Worm (Caenorhabditis elegans) whole organism, young adult: ENCODE data around the gene Y66D12A.30.

ENCODE experiments used
- B0261.1 ChIP-seq: sonication (generic microtip); optimal IDR thresholded peaks from 2 replicates; lab custom pipeline; 2016; ENCODE audit warnings: mild to moderate bottlenecking, missing genetic modification characterization, moderate library complexity, missing compliant biosample characterization
- C17E4.6 ChIP-seq: fragments of 200-800 bp; sonication (Bioruptor generic); IDR thresholded peaks from 2 replicates; pipeline ENCODE4 v1.3.6; 2022; ENCODE audit warnings: missing genetic modification reagents, missing genetic modification characterization, missing compliant biosample characterization
- F23B12.7 ChIP-seq: sonication (generic microtip); optimal IDR thresholded peaks from 2 replicates; lab custom pipeline; 2017; ENCODE audit warnings: missing genetic modification characterization, mild to moderate bottlenecking, missing compliant biosample characterization, antibody characterized with exemption, moderate library complexity; ENCODE audit not compliant: insufficient read depth
- F33H1.4 ChIP-seq: fragments of 200-800 bp; sonication (Bioruptor generic); IDR thresholded peaks from 2 replicates; pipeline ENCODE4 v1.3.6; 2022; ENCODE audit warnings: missing genetic modification reagents, missing genetic modification characterization, missing compliant biosample characterization
- Y56A3A.18 ChIP-seq: fragments of 200-800 bp; sonication (Bioruptor generic); IDR thresholded peaks from 2 replicates; pipeline ENCODE4 v1.3.6; 2022; ENCODE audit warnings: missing genetic modification reagents, missing genetic modification characterization, missing compliant biosample characterization
- ama-1 ChIP-seq, 3 experiments: fragments of 150-350 bp in 1 of 3; sonication (generic microtip) in 2 of 3; optimal IDR thresholded peaks; 2 replicates each; lab custom pipeline; 2014 to 2018; ENCODE audit warnings: missing biosample characterization in 2 of 3, missing genetic modification characterization in 2 of 3, missing genetic modification reagents in 2 of 3
- aptf-3 ChIP-seq: fragments of 200-800 bp; sonication (Bioruptor generic); IDR thresholded peaks from 2 replicates; pipeline ENCODE4 v1.3.6; 2022; ENCODE audit warnings: missing genetic modification characterization, missing compliant biosample characterization
- bed-1 ChIP-seq: fragments of 200-800 bp; sonication (Bioruptor generic); IDR thresholded peaks from 2 replicates; pipeline ENCODE4 v1.3.6; 2022; ENCODE audit warnings: missing genetic modification reagents, missing genetic modification characterization, missing compliant biosample characterization
- cebp-1 ChIP-seq, 2 experiments: fragments of 200-800 bp in 1 of 2; sonication (Bioruptor generic) in 1 of 2; sonication (generic microtip) in 1 of 2; IDR thresholded peaks in 1 of 2; optimal IDR thresholded peaks in 1 of 2; 2 replicates each; pipeline versions ENCODE4 v1.3.6 to Lab custom; 2017 to 2022; ENCODE audit warnings: missing compliant biosample characterization in 2 of 2, missing genetic modification characterization in 2 of 2, mild to moderate bottlenecking in 1 of 2, missing genetic modification reagents in 1 of 2, moderate library complexity in 1 of 2
- ceh-58 ChIP-seq: fragments of 200-800 bp; sonication (Bioruptor generic); IDR thresholded peaks from 2 replicates; pipeline ENCODE4 v1.3.6; 2022; ENCODE audit warnings: missing genetic modification characterization, missing compliant biosample characterization
- ceh-91 ChIP-seq: fragments of 200-800 bp; sonication (Bioruptor generic); IDR thresholded peaks from 2 replicates; pipeline ENCODE4 v1.3.6; 2022; ENCODE audit warnings: missing genetic modification reagents, missing genetic modification characterization, missing compliant biosample characterization
- die-1 ChIP-seq: sonication (generic microtip); optimal IDR thresholded peaks from 2 replicates; lab custom pipeline; 2016; ENCODE audit warnings: missing genotype, mild to moderate bottlenecking, missing genetic modification characterization, missing compliant biosample characterization
- efl-1 ChIP-seq: fragments of 150-350 bp; optimal IDR thresholded peaks from 2 replicates; lab custom pipeline; 2014; ENCODE audit warnings: missing biosample characterization, missing genetic modification reagents, missing genetic modification characterization
- egrh-3 ChIP-seq: fragments of 200-800 bp; sonication (Bioruptor generic); IDR thresholded peaks from 2 replicates; pipeline ENCODE4 v1.3.6; 2022; ENCODE audit warnings: missing genetic modification reagents, missing genetic modification characterization, missing compliant biosample characterization
- ekl-4 ChIP-seq: fragments of 200-800 bp; sonication (Bioruptor generic); IDR thresholded peaks from 2 replicates; pipeline ENCODE4 v1.3.6; 2022; ENCODE audit warnings: missing genetic modification reagents, missing genetic modification characterization, missing compliant biosample characterization
- gei-17 ChIP-seq: fragments of 200-800 bp; sonication (Bioruptor generic); optimal IDR thresholded peaks from 2 replicates; lab custom pipeline; 2018; ENCODE audit warnings: mild to moderate bottlenecking, missing genetic modification characterization, missing compliant biosample characterization
- hlh-12 ChIP-seq: sonication (generic microtip); optimal IDR thresholded peaks from 2 replicates; lab custom pipeline; 2016; ENCODE audit warnings: missing genetic modification characterization, missing compliant biosample characterization
- hmg-1.2 ChIP-seq: fragments of 200-800 bp; sonication (Bioruptor generic); IDR thresholded peaks from 2 replicates; pipeline ENCODE4 v1.3.6; 2022; ENCODE audit warnings: missing genetic modification reagents, missing genetic modification characterization, missing compliant biosample characterization
- hmg-20 ChIP-seq: fragments of 200-800 bp; sonication (Bioruptor generic); IDR thresholded peaks from 2 replicates; pipeline ENCODE4 v1.3.6; 2022; ENCODE audit warnings: missing genetic modification reagents, missing genetic modification characterization, missing compliant biosample characterization
- lag-1 ChIP-seq: fragments of 200-800 bp; sonication (Bioruptor generic); IDR thresholded peaks from 2 replicates; pipeline ENCODE4 v1.3.6; 2022; ENCODE audit warnings: missing genetic modification reagents, missing genetic modification characterization, missing compliant biosample characterization
- lin-35 ChIP-seq, 3 experiments: fragments of 150-350 bp in 2 of 3; sonication (generic microtip) in 1 of 3; optimal IDR thresholded peaks; 2 replicates each; lab custom pipeline; 2014 to 2018; ENCODE audit warnings: missing biosample characterization in 3 of 3, missing genetic modification characterization in 3 of 3, missing genetic modification reagents in 3 of 3
- lsl-1 ChIP-seq: fragments of 200-800 bp; sonication (Bioruptor generic); optimal IDR thresholded peaks from 2 replicates; lab custom pipeline; 2018; ENCODE audit warnings: mild to moderate bottlenecking, missing genetic modification characterization, moderate library complexity, missing compliant biosample characterization
- madf-8 ChIP-seq: fragments of 200-800 bp; sonication (Bioruptor generic); conservative IDR thresholded peaks from 2 replicates; pipeline ENCODE4 v1.3.6; 2022; ENCODE audit warnings: missing genetic modification reagents, missing genetic modification characterization, missing compliant biosample characterization
- mcd-1 ChIP-seq: fragments of 200-800 bp; sonication (Bioruptor generic); IDR thresholded peaks from 2 replicates; pipeline ENCODE4 v1.3.6; 2022; ENCODE audit warnings: missing genetic modification reagents, missing genetic modification characterization, missing compliant biosample characterization
- mxl-1 ChIP-seq: sonication (generic microtip); optimal IDR thresholded peaks from 2 replicates; lab custom pipeline; 2016; ENCODE audit warnings: missing genetic modification characterization, missing compliant biosample characterization
- nfyb-1 ChIP-seq: fragments of 200-800 bp; sonication (Bioruptor generic); IDR thresholded peaks from 2 replicates; pipeline ENCODE4 v1.3.6; 2022; ENCODE audit warnings: missing genetic modification reagents, missing genetic modification characterization, missing compliant biosample characterization
- nhr-120 ChIP-seq: fragments of 200-800 bp; sonication (Bioruptor generic); IDR thresholded peaks from 2 replicates; pipeline ENCODE4 v1.3.6; 2022; ENCODE audit warnings: missing genetic modification characterization, missing compliant biosample characterization
- pbrm-1 ChIP-seq: fragments of 200-800 bp; sonication (Bioruptor generic); IDR thresholded peaks from 2 replicates; pipeline ENCODE4 v1.3.6; 2022; ENCODE audit warnings: missing genetic modification reagents, missing genetic modification characterization, missing compliant biosample characterization
- rcor-1 ChIP-seq: fragments of 200-800 bp; sonication (Bioruptor generic); IDR thresholded peaks from 2 replicates; pipeline ENCODE4 v1.3.6; 2022; ENCODE audit warnings: missing genetic modification reagents, missing genetic modification characterization, missing compliant biosample characterization
- snpc-1.3 ChIP-seq: sonication (generic microtip); optimal IDR thresholded peaks from 2 replicates; lab custom pipeline; 2017; ENCODE audit warnings: missing genetic modification characterization, mild to moderate bottlenecking, missing compliant biosample characterization, antibody characterized with exemption, moderate library complexity, missing genotype, missing genetic modification reagents; ENCODE audit not compliant: insufficient read depth
- snpc-3.4 ChIP-seq: sonication (generic microtip); optimal IDR thresholded peaks from 2 replicates; lab custom pipeline; 2017; ENCODE audit warnings: missing genetic modification characterization, mild to moderate bottlenecking, missing compliant biosample characterization, antibody characterized with exemption, moderate library complexity, missing genotype, missing genetic modification reagents
- snpc-4 ChIP-seq, 5 experiments: fragments of 150-350 bp in 1 of 5; sonication (generic microtip) in 4 of 5; optimal IDR thresholded peaks; 2 replicates each; lab custom pipeline; 2014 to 2018; ENCODE audit warnings: missing genetic modification characterization in 5 of 5, missing biosample characterization in 3 of 5, antibody characterized with exemption in 2 of 5, mild to moderate bottlenecking in 2 of 5, missing compliant biosample characterization in 2 of 5, missing genotype in 2 of 5, moderate library complexity in 2 of 5, missing genetic modification reagents in 1 of 5
- tbp1 ChIP-seq: fragments of 200-800 bp; sonication (Bioruptor generic); optimal IDR thresholded peaks from 2 replicates; lab custom pipeline; 2018; ENCODE audit warnings: mild to moderate bottlenecking, missing genetic modification characterization, missing compliant biosample characterization
- unc-62 ChIP-seq: fragments of 150-350 bp; optimal IDR thresholded peaks from 2 replicates; lab custom pipeline; 2014; ENCODE audit warnings: missing biosample characterization, missing genetic modification reagents, missing genetic modification characterization
- zfh-2 ChIP-seq: fragments of 200-800 bp; sonication (Bioruptor generic); conservative IDR thresholded peaks from 2 replicates; pipeline ENCODE4 v1.3.6; 2022; ENCODE audit warnings: missing genetic modification reagents, missing genetic modification characterization, missing compliant biosample characterization
- ztf-18 ChIP-seq: sonication (generic microtip); optimal IDR thresholded peaks from 2 replicates; lab custom pipeline; 2016; ENCODE audit warnings: missing genotype, mild to moderate bottlenecking, missing genetic modification characterization, missing compliant biosample characterization

The Y66D12A.30 gene

ce11 chrIII:11641347-11641746 lies 31.7 kb downstream of the Y66D12A.30 start:
- peak in 1 of 3 experiments; percentile 38 for TF ChIP-seq lin-35 (GFP tag; optimal IDR thresholded peaks at IDR 0.05; lab: Kevin White, UChicago)
- no peak for TF ChIP-seq Y56A3A.18 (GFP tag; lab: Robert Waterston, UW)

DNA sequence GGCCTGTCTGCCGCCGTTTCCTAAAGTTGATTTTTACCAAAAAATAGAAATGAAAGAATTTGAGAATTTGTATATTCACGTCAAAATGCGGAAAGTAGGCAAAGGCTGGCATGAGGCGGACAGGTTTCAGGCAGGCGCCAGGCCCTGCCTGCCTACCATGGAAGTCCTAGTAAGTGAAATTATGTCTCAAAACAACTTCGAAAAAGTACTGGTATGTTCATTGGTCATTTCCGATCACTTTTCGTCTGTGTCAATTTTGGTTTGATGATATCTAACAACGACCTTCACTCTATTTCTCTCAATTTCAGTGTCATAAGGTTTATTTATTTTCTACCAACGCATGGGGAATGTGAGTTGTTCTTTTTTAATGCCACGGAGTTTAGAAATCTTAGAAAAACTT lies 40.5 kb downstream of the Y66D12A.30 start, which contains the start of gene faah-6:
Gene faah-6, plus strand, starts transcription at position 301 of the 400 bp plus-strand sequence.
- TF ChIP-seq die-1 (tag; lab: Kevin White, UChicago) (no peak), ama-1 (optimal IDR thresholded peaks at IDR 0.05; lab: Kevin White, UChicago) (no peak), ama-1 (GFP tag; optimal IDR thresholded peaks at IDR 0.05; lab: Kevin White, UChicago) (no peak), ceh-91 (GFP tag; lab: Robert Waterston, UW) (no peak), cebp-1 (GFP tag; IDR thresholded peaks at IDR 0.05; lab: Robert Waterston, UW) (no peak), cebp-1 (tag; optimal IDR thresholded peaks at IDR 0.05; lab: Kevin White, UChicago) (no peak), aptf-3 (GFP tag; lab: Robert Waterston, UW) (no peak), unc-62 (no peak), nhr-120 (no peak)

- TF ChIP-seq hlh-12 (tag; lab: Kevin White, UChicago) = no peak
- TF ChIP-seq lag-1 (GFP tag; lab: Robert Waterston, UW) = no peak
- TF ChIP-seq snpc-4 (GFP tag; optimal IDR thresholded peaks at IDR 0.05; lab: Kevin White, UChicago) = no peak
- no peak for TF ChIP-seq snpc-4 (tag; optimal IDR thresholded peaks at IDR 0.05; lab: Kevin White, UChicago)
- TF ChIP-seq ceh-58 (GFP tag; lab: Robert Waterston, UW) = no peak
- peak; percentile 78 for TF ChIP-seq zfh-2
- TF ChIP-seq mxl-1 = no peak
- TF ChIP-seq gei-17 (GFP tag; lab: Kevin White, UChicago) = no peak
- peak; percentile 42; the same call in 1 of the 2 replicates for TF ChIP-seq egrh-3 (GFP tag; lab: Robert Waterston, UW)
- TF ChIP-seq B0261.1 (tag; lab: Kevin White, UChicago) = no peak
- TF ChIP-seq, all 124 proteins: peak for 2
Measured at ce11 chrIII:11651430-11651829, 41.8 kb downstream of the Y66D12A.30 start.

ce11 chrIII:11656389-11656788 lies 46.7 kb downstream of the Y66D12A.30 start:
- 0 out of 2 replicates have a peak, but pooled peaks have one; percentile 48 for TF ChIP-seq nfyb-1
- no peak for TF ChIP-seq C17E4.6 (GFP tag; lab: Robert Waterston, UW)

DNA sequence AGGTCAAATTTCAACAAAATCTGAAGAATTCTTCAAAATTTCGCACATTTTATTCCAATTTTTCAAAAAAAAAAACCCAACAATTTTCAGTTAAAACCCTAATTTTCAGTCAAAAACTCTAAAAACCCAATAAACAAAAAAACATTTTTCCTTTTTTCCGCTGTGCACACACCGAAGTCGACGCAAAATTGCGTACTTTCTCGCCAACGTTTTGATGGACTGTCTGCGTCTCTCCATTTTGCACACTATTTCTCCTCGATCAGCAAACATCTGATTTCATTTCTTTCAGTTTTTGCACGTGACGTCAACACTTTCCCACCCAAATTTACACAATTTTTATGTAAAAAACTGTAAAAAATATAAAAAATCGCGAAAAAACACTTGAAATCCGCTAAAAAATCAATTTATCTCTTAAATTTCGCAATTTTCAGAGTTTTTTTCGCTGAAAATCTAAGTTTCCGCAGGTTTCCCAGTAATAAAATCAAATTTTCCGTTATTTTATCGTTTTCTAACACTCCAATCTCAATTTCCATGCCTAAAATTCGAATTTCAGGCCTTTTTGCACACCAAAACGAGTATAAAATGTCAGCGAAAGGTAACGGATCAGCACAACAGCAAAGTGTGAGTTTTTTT lies 47.6 kb downstream of the Y66D12A.30 start, which contains the start of gene crh-1:
Gene crh-1, plus strand, starts transcription at position 583 of the 633 bp plus-strand sequence.
- TF ChIP-seq tbp1 (GFP tag; lab: Kevin White, UChicago) (peak; percentile 57), snpc-1.3 (peak; percentile 56), hmg-20 (GFP tag; lab: Robert Waterston, UW) (0 out of 2 replicates have a peak, but pooled peaks have one; percentile 49), ztf-18 (tag; lab: Kevin White, UChicago) (no peak), rcor-1 (peak; percentile 46; the same call in 1 of the 2 replicates), F33H1.4 (GFP tag; lab: Robert Waterston, UW) (peak; percentile 50), snpc-3.4 (peak; percentile 3), efl-1 (GFP tag; lab: Kevin White, UChicago) (peak; percentile 41), C17E4.6 (GFP tag; lab: Robert Waterston, UW) (no peak), ekl-4 (peak; percentile 54; the same call in 1 of the 2 replicates), die-1 (tag; lab: Kevin White, UChicago) (no peak), hmg-1.2 (GFP tag; lab: Robert Waterston, UW) (peak; percentile 99), gei-17 (GFP tag; lab: Kevin White, UChicago) (peak; percentile 33), F23B12.7 (tag; lab: Kevin White, UChicago) (peak; percentile 38), mcd-1 (GFP tag; lab: Robert Waterston, UW) (peak; percentile 75), unc-62 (no peak), nfyb-1 (peak; percentile 78), bed-1 (GFP tag; lab: Robert Waterston, UW) (no peak), ceh-91 (GFP tag; lab: Robert Waterston, UW) (peak; percentile 43; the same call in 1 of the 2 replicates), pbrm-1 (GFP tag; lab: Robert Waterston, UW) (peak; percentile 71; the same call in 1 of the 2 replicates), lsl-1 (GFP tag; lab: Kevin White, UChicago) (peak; percentile 53), snpc-4 (GFP tag; optimal IDR thresholded peaks at IDR 0.05; lab: Kevin White, UChicago) (peak; percentile 14), snpc-4 (tag; optimal IDR thresholded peaks at IDR 0.05; lab: Kevin White, UChicago) (peak in 2 of 4 experiments; percentile 4 to 22), madf-8 (0 out of 2 replicates have a peak, but pooled peaks have one; percentile 29), Y56A3A.18 (GFP tag; lab: Robert Waterston, UW) (peak; percentile 13; the same call in 1 of the 2 replicates)
